Worm (Caenorhabditis elegans): Measurements from ENCODE around the gene ctsa-4.1.

- TF ChIP-seq snpc-4 (GFP tag; optimal IDR thresholded peaks at IDR 0.05) (no peak), snpc-4 (tag; optimal IDR thresholded peaks at IDR 0.05) (no peak), chd-7 (tag; optimal IDR thresholded peaks at IDR 0.05) (no peak), ztf-3 (GFP tag; optimal IDR thresholded peaks at IDR 0.05) (no peak), mes-4 (tag; optimal IDR thresholded peaks at IDR 0.05) (no peak), rec-8 (tag; optimal IDR thresholded peaks at IDR 0.05) (no peak), nfya-1 (tag; optimal IDR thresholded peaks at IDR 0.05; ENCODE audit: borderline replicate concordance, insufficient read depth) (no peak), lir-1 (GFP tag; conservative IDR thresholded peaks at IDR 0.05) (no peak)
These were observed 42.7 kb upstream of the ctsa-4.1 start, which contains the start of gene sma-6 for ce11 chrII:6324086-6324485.
